Fruit fly (Drosophila melanogaster) whole organism, embryonic: ENCODE measurements around the gene Ran-like.
A peak's percentile ranks its signal among the peaks of the same experiment; 100 is the strongest.

Source experiments
- Atf6 ChIP-seq: fragments of 200-800 bp; sonication (Bioruptor generic); IDR thresholded peaks from 2 replicates; pipeline ENCODE4 v1.3.6; 2022; ENCODE audit warnings: missing biosample characterization, missing genetic modification characterization
- Bdp1 ChIP-seq: fragments of 200-800 bp; sonication (Bioruptor generic); optimal IDR thresholded peaks from 3 replicates; lab custom pipeline; 2016; ENCODE audit warnings: missing biosample characterization, missing genetic modification characterization
- CG11695 ChIP-seq: fragments of 200-800 bp; sonication (Bioruptor generic); IDR thresholded peaks from 3 replicates; pipeline ENCODE4 v1.3.6; 2022; ENCODE audit warnings: missing biosample characterization, missing genetic modification characterization
- CG12104 ChIP-seq: fragments of 200-800 bp; sonication (Bioruptor generic); optimal IDR thresholded peaks from 3 replicates; lab custom pipeline; 2016; ENCODE audit warnings: missing biosample characterization, missing genetic modification characterization
- CG12942 ChIP-seq: fragments of 200-800 bp; sonication (Bioruptor generic); optimal IDR thresholded peaks from 3 replicates; lab custom pipeline; 2016; ENCODE audit warnings: missing biosample characterization, missing genetic modification characterization
- CG13894 ChIP-seq: fragments of 200-800 bp; sonication (Bioruptor generic); optimal IDR thresholded peaks from 3 replicates; lab custom pipeline; 2018; ENCODE audit warnings: missing biosample characterization, mild to moderate bottlenecking, missing genetic modification characterization, moderate library complexity
- CG15514 ChIP-seq: fragments of 200-800 bp; sonication (Bioruptor generic); optimal IDR thresholded peaks from 3 replicates; lab custom pipeline; 2017; ENCODE audit warnings: missing biosample characterization, missing genetic modification characterization, mild to moderate bottlenecking, moderate library complexity, missing genetic modification reagents
- CG1647 ChIP-seq: fragments of 200-800 bp; sonication (Bioruptor generic); optimal IDR thresholded peaks from 3 replicates; lab custom pipeline; 2016; ENCODE audit warnings: missing biosample characterization, missing genetic modification characterization
- CG17361 ChIP-seq: fragments of 200-800 bp; sonication (Bioruptor generic); IDR thresholded peaks from 3 replicates; pipeline ENCODE4 v1.3.6; 2022; ENCODE audit warnings: missing biosample characterization, missing genetic modification characterization
- CG18619 ChIP-seq: fragments of 200-800 bp; sonication (Bioruptor generic); optimal IDR thresholded peaks from 3 replicates; lab custom pipeline; 2017; ENCODE audit warnings: missing biosample characterization, mild to moderate bottlenecking, missing genetic modification characterization
- CG33557 ChIP-seq: fragments of 200-800 bp; sonication (Bioruptor generic); optimal IDR thresholded peaks from 2 replicates; lab custom pipeline; 2019; ENCODE audit warnings: missing biosample characterization, mild to moderate bottlenecking, missing genetic modification characterization, moderate library complexity
- CG42726 ChIP-seq: fragments of 200-800 bp; sonication (Bioruptor generic); IDR thresholded peaks from 2 replicates; pipeline ENCODE4 v1.3.6; 2022; ENCODE audit warnings: missing biosample characterization, missing genetic modification characterization; ENCODE audit not compliant: partially characterized antibody
- CG4360 ChIP-seq: fragments of 200-800 bp; sonication (Bioruptor generic); IDR thresholded peaks from 2 replicates; pipeline ENCODE4 v1.3.6; 2022; ENCODE audit warnings: missing biosample characterization, missing genetic modification characterization
- CG5180 ChIP-seq: fragments of 200-800 bp; sonication (Bioruptor generic); optimal IDR thresholded peaks from 3 replicates; lab custom pipeline; 2017; ENCODE audit warnings: missing biosample characterization, missing genetic modification characterization, mild to moderate bottlenecking, moderate library complexity, missing genetic modification reagents
- CG7786 ChIP-seq: fragments of 200-800 bp; sonication (Bioruptor generic); optimal IDR thresholded peaks from 2 replicates; lab custom pipeline; 2016; ENCODE audit warnings: missing biosample characterization, missing genetic modification characterization
- CG8388 ChIP-seq: fragments of 200-800 bp; sonication (Bioruptor generic); optimal IDR thresholded peaks from 2 replicates; lab custom pipeline; 2019; ENCODE audit warnings: missing biosample characterization, mild to moderate bottlenecking, missing genetic modification characterization, moderate library complexity
- CG9215 ChIP-seq: fragments of 200-800 bp; sonication (Bioruptor generic); IDR thresholded peaks from 2 replicates; pipeline ENCODE4 v1.3.6; 2022; ENCODE audit warnings: missing biosample characterization, missing genetic modification characterization
- CG9609 ChIP-seq: fragments of 200-800 bp; sonication (Bioruptor generic); optimal IDR thresholded peaks from 3 replicates; lab custom pipeline; 2016; ENCODE audit warnings: missing biosample characterization, missing genetic modification characterization
- CG9727 ChIP-seq: fragments of 200-800 bp; sonication (Bioruptor generic); optimal IDR thresholded peaks from 3 replicates; lab custom pipeline; 2017; ENCODE audit warnings: missing biosample characterization, mild to moderate bottlenecking, missing genetic modification characterization
- GATAe ChIP-seq: fragments of 200-800 bp; sonication (Bioruptor generic); conservative IDR thresholded peaks from 2 replicates; pipeline ENCODE4 v1.3.6; 2022; ENCODE audit warnings: missing biosample characterization, missing genetic modification characterization
- H2.0 ChIP-seq: fragments of 200-800 bp; sonication (Bioruptor generic); IDR thresholded peaks from 2 replicates; pipeline ENCODE4 v1.3.6; 2022; ENCODE audit warnings: missing biosample characterization, missing genetic modification characterization
- MBD-R2 ChIP-seq: fragments of 200-800 bp; sonication (Bioruptor generic); IDR thresholded peaks from 2 replicates; pipeline ENCODE4 v1.3.6; 2022; ENCODE audit warnings: missing biosample characterization, missing genetic modification characterization
- MTF-1 ChIP-seq: fragments of 200-800 bp; sonication (Bioruptor generic); optimal IDR thresholded peaks from 2 replicates; lab custom pipeline; 2018; ENCODE audit warnings: missing biosample characterization, mild to moderate bottlenecking, missing genetic modification characterization, borderline replicate concordance
- Myb ChIP-seq: fragments of 200-800 bp; sonication (Bioruptor generic); optimal IDR thresholded peaks from 2 replicates; lab custom pipeline; 2016; ENCODE audit warnings: missing biosample characterization, missing genetic modification characterization
- NfI ChIP-seq: fragments of 200-800 bp; sonication (Bioruptor generic); optimal IDR thresholded peaks from 3 replicates; lab custom pipeline; 2018; ENCODE audit warnings: missing biosample characterization, mild to moderate bottlenecking, missing genetic modification characterization, moderate library complexity
- Ptx1 ChIP-seq: fragments of 200-800 bp; sonication (Bioruptor generic); IDR thresholded peaks from 2 replicates; pipeline ENCODE4 v1.3.6; 2022; ENCODE audit warnings: missing biosample characterization, missing genetic modification characterization
- Sry-δ ChIP-seq: fragments of 200-800 bp; sonication (Bioruptor generic); optimal IDR thresholded peaks from 2 replicates; lab custom pipeline; 2016; ENCODE audit warnings: missing biosample characterization, missing genetic modification characterization
- Xbp1 ChIP-seq: fragments of 200-800 bp; sonication (Bioruptor generic); optimal IDR thresholded peaks from 3 replicates; lab custom pipeline; 2016; ENCODE audit warnings: missing biosample characterization, mild to moderate bottlenecking, missing genetic modification characterization
- abd-A ChIP-seq: fragments of 200-800 bp; sonication (Bioruptor generic); optimal IDR thresholded peaks from 3 replicates; lab custom pipeline; 2019; ENCODE audit warnings: missing biosample characterization, mild to moderate bottlenecking, missing genetic modification characterization, moderate library complexity
- crp ChIP-seq, 2 experiments: fragments of 200-800 bp; sonication (Bioruptor generic); optimal IDR thresholded peaks; 2 replicates in 1 of 2; 3 replicates in 1 of 2; lab custom pipeline; 2017; ENCODE audit warnings: missing biosample characterization in 2 of 2, missing genetic modification characterization in 2 of 2, mild to moderate bottlenecking in 1 of 2, moderate library complexity in 1 of 2
- cwo ChIP-seq: fragments of 200-800 bp; sonication (Bioruptor generic); optimal IDR thresholded peaks from 3 replicates; lab custom pipeline; 2017; ENCODE audit warnings: missing biosample characterization, missing genetic modification characterization, mild to moderate bottlenecking, moderate library complexity, missing genetic modification reagents
- disco-r ChIP-seq: fragments of 200-800 bp; sonication (Bioruptor generic); optimal IDR thresholded peaks from 2 replicates; lab custom pipeline; 2016; ENCODE audit warnings: missing biosample characterization, missing genetic modification characterization
- dm ChIP-seq: fragments of 200-800 bp; sonication (Bioruptor generic); optimal IDR thresholded peaks from 3 replicates; lab custom pipeline; 2016; ENCODE audit warnings: missing biosample characterization, missing genetic modification characterization
- exex ChIP-seq: fragments of 200-800 bp; sonication (Bioruptor generic); optimal IDR thresholded peaks from 4 replicates; lab custom pipeline; 2018; ENCODE audit warnings: missing biosample characterization, mild to moderate bottlenecking, missing genetic modification characterization, moderate library complexity
- fd102C ChIP-seq: fragments of 200-800 bp; sonication (Bioruptor generic); optimal IDR thresholded peaks from 2 replicates; lab custom pipeline; 2018; ENCODE audit warnings: missing biosample characterization, mild to moderate bottlenecking, missing genetic modification characterization, moderate library complexity
- fd3F ChIP-seq: fragments of 200-800 bp; sonication (Bioruptor generic); optimal IDR thresholded peaks from 2 replicates; lab custom pipeline; 2018; ENCODE audit warnings: missing biosample characterization, mild to moderate bottlenecking, missing genetic modification characterization, moderate library complexity
- gt ChIP-seq: fragments of 200-800 bp; sonication (Bioruptor generic); IDR thresholded peaks from 2 replicates; pipeline ENCODE4 v1.3.6; 2022; ENCODE audit warnings: missing biosample characterization, missing genetic modification characterization
- insv ChIP-seq, 2 experiments: fragments of 200-800 bp; sonication (Bioruptor generic); optimal IDR thresholded peaks; 3 replicates each; lab custom pipeline; 2016 to 2018; ENCODE audit warnings: missing biosample characterization in 2 of 2, missing genetic modification characterization in 2 of 2
- lmd ChIP-seq: fragments of 200-800 bp; sonication (Bioruptor generic); IDR thresholded peaks from 2 replicates; pipeline ENCODE4 v1.3.6; 2022; ENCODE audit warnings: missing biosample characterization, missing genetic modification characterization
- mirr ChIP-seq: fragments of 200-800 bp; sonication (Bioruptor generic); optimal IDR thresholded peaks from 3 replicates; lab custom pipeline; 2018; ENCODE audit warnings: missing biosample characterization, mild to moderate bottlenecking, missing genetic modification characterization
- onecut ChIP-seq: fragments of 200-800 bp; sonication (Bioruptor generic); IDR thresholded peaks from 2 replicates; pipeline ENCODE4 v1.3.6; 2022; ENCODE audit warnings: missing biosample characterization, missing genetic modification characterization
- otp ChIP-seq: fragments of 200-800 bp; sonication (Bioruptor generic); IDR thresholded peaks from 3 replicates; pipeline ENCODE4, ENCODE4 v1.3.6; 2022; ENCODE audit warnings: missing biosample characterization, missing genetic modification characterization
- p53 ChIP-seq: fragments of 200-800 bp; sonication (Bioruptor generic); optimal IDR thresholded peaks from 2 replicates; lab custom pipeline; 2016; ENCODE audit warnings: missing biosample characterization, missing genetic modification characterization
- pho ChIP-seq: fragments of 200-800 bp; sonication (Bioruptor generic); optimal IDR thresholded peaks from 2 replicates; lab custom pipeline; 2016; ENCODE audit warnings: missing biosample characterization, missing genetic modification characterization
- phol ChIP-seq: fragments of 200-800 bp; sonication (Bioruptor generic); optimal IDR thresholded peaks from 3 replicates; lab custom pipeline; 2018; ENCODE audit warnings: missing biosample characterization, mild to moderate bottlenecking, missing genetic modification characterization, moderate library complexity
- rib ChIP-seq: fragments of 200-800 bp; sonication (Bioruptor generic); IDR thresholded peaks from 2 replicates; pipeline ENCODE4 v1.3.6; 2022; ENCODE audit warnings: missing biosample characterization, missing genetic modification characterization
- sisA ChIP-seq: fragments of 200-800 bp; sonication (Bioruptor generic); IDR thresholded peaks from 2 replicates; pipeline ENCODE4 v1.3.6; 2022; ENCODE audit warnings: missing biosample characterization, missing genetic modification characterization
- sug ChIP-seq: fragments of 200-800 bp; optimal IDR thresholded peaks from 2 replicates; lab custom pipeline; 2019; ENCODE audit warnings: missing biosample characterization, mild to moderate bottlenecking, missing genetic modification characterization, moderate library complexity

Gene Ran-like

dm6 chr3L:15534274-15535227, 49.3 kb upstream of the Ran-like start (continued):
- peak; percentile 37 for TF ChIP-seq sug (tag; lab: Kevin White, UChicago)
- peak; percentile 49 for TF ChIP-seq CG8388 (GFP tag; lab: Kevin White, UChicago)
- peak; percentile 66 for TF ChIP-seq phol (tag; lab: Kevin White, UChicago)
- TF ChIP-seq crp (GFP tag; optimal IDR thresholded peaks at IDR 0.05; lab: Kevin White, UChicago): peak in 1 of 2 experiments; percentile 28
- peak; percentile 43 for TF ChIP-seq NfI (GFP tag; lab: Kevin White, UChicago)
- TF ChIP-seq CG18619 (GFP tag; lab: Kevin White, UChicago): peak; percentile 87
- peak; percentile 3 for TF ChIP-seq exex (tag; lab: Kevin White, UChicago)
- peak; percentile 21 for TF ChIP-seq Myb
- peak; percentile 60 for TF ChIP-seq CG9215 (GFP tag; lab: Robert Waterston, UW)
- TF ChIP-seq MTF-1 (GFP tag; lab: Kevin White, UChicago): no peak
- TF ChIP-seq Sry-δ (GFP tag; lab: Kevin White, UChicago): no peak
- peak; percentile 72 for TF ChIP-seq Xbp1 (GFP tag; lab: Kevin White, UChicago)
- no peak for TF ChIP-seq onecut
- TF ChIP-seq dm (GFP tag; lab: Kevin White, UChicago): peak; percentile 29
- peak; percentile 33 for TF ChIP-seq fd3F
- TF ChIP-seq pho (GFP tag; lab: Kevin White, UChicago): peak; percentile 73
- peak; percentile 6 for TF ChIP-seq CG5180 (GFP tag; lab: Kevin White, UChicago)
- TF ChIP-seq CG42726 (GFP tag; lab: Robert Waterston, UW): no peak
- TF ChIP-seq fd102C (GFP tag; lab: Kevin White, UChicago): no peak
- TF ChIP-seq CG12942 (GFP tag; lab: Kevin White, UChicago): peak; percentile 43
- peak; percentile 52 for TF ChIP-seq CG33557 (GFP tag; lab: Kevin White, UChicago)
- peak; percentile 16 for TF ChIP-seq p53 (GFP tag; lab: Kevin White, UChicago)
- TF ChIP-seq CG4360 (GFP tag; lab: Robert Waterston, UW): peak; percentile 50; the same call in 1 of the 2 replicates
- no peak for TF ChIP-seq MBD-R2 (GFP tag; lab: Robert Waterston, UW)
- TF ChIP-seq insv (GFP tag; optimal IDR thresholded peaks at IDR 0.05; lab: Kevin White, UChicago): no peak
- peak; percentile 58; the same call in 1 of the 2 replicates for TF ChIP-seq lmd
- TF ChIP-seq CG13894 (tag; lab: Kevin White, UChicago): peak; percentile 3
- peak; percentile 43 for TF ChIP-seq cwo (GFP tag; lab: Kevin White, UChicago)
- peak; percentile 34; the same call in 1 of the 2 replicates for TF ChIP-seq Ptx1
- TF ChIP-seq gt: no peak
- TF ChIP-seq CG9727 (GFP tag; lab: Kevin White, UChicago): peak; percentile 80
- peak; percentile 90 for TF ChIP-seq CG17361 (GFP tag; lab: Robert Waterston, UW)
- no peak for TF ChIP-seq disco-r (GFP tag; lab: Kevin White, UChicago)
- peak; percentile 17; the same call in 1 of the 3 replicates for TF ChIP-seq CG11695 (GFP tag; lab: Robert Waterston, UW)
- TF ChIP-seq CG9609 (GFP tag; lab: Kevin White, UChicago): peak; percentile 52
- TF ChIP-seq H2.0: peak; percentile 29; the same call in 1 of the 2 replicates
- TF ChIP-seq rib (GFP tag; lab: Robert Waterston, UW): no peak
- peak; percentile 61 for TF ChIP-seq sisA (GFP tag; lab: Robert Waterston, UW)
- TF ChIP-seq GATAe: no peak
- TF ChIP-seq CG1647 (GFP tag; lab: Kevin White, UChicago): peak; percentile 40
- TF ChIP-seq CG15514 (GFP tag; lab: Kevin White, UChicago): no peak
- TF ChIP-seq otp: no peak
- TF ChIP-seq mirr: no peak
- peak; percentile 15; the same call in 1 of the 2 replicates for TF ChIP-seq Atf6 (GFP tag; lab: Robert Waterston, UW)
- TF ChIP-seq abd-A (tag; lab: Kevin White, UChicago): peak; percentile 28
- peak; percentile 42 for TF ChIP-seq CG7786 (GFP tag; lab: Kevin White, UChicago)
- TF ChIP-seq Bdp1 (GFP tag; lab: Kevin White, UChicago): peak; percentile 1
- TF ChIP-seq CG12104 (GFP tag; lab: Kevin White, UChicago): peak; percentile 30
